Fruit fly (Drosophila melanogaster) whole organism, embryonic: ENCODE data around the gene Patj.

Source experiments
- Antp ChIP-seq: fragments of 200-800 bp; sonication (Bioruptor generic); optimal IDR thresholded peaks from 3 replicates; lab custom pipeline; 2016; ENCODE audit warnings: missing biosample characterization, missing genetic modification characterization
- Atf-2 ChIP-seq: fragments of 200-800 bp; sonication (Bioruptor generic); optimal IDR thresholded peaks from 2 replicates; lab custom pipeline; 2016; ENCODE audit warnings: missing biosample characterization, missing genetic modification characterization
- B-H2 ChIP-seq: fragments of 200-800 bp; sonication (Bioruptor generic); optimal IDR thresholded peaks from 2 replicates; lab custom pipeline; 2018; ENCODE audit warnings: missing biosample characterization, mild to moderate bottlenecking, missing genetic modification characterization
- CG11085 ChIP-seq: fragments of 200-800 bp; sonication (Bioruptor generic); IDR thresholded peaks from 2 replicates; pipeline ENCODE4 v1.3.6; 2022; ENCODE audit warnings: missing biosample characterization, missing genetic modification characterization
- CG12219 ChIP-seq: fragments of 200-800 bp; sonication (Bioruptor generic); optimal IDR thresholded peaks from 3 replicates; lab custom pipeline; 2018; ENCODE audit warnings: missing biosample characterization, mild to moderate bottlenecking, missing genetic modification characterization
- CG14710 ChIP-seq: fragments of 200-800 bp; sonication (Bioruptor generic); optimal IDR thresholded peaks from 3 replicates; lab custom pipeline; 2019; ENCODE audit warnings: missing biosample characterization, mild to moderate bottlenecking, missing genetic modification characterization, moderate library complexity
- CG15073 ChIP-seq: fragments of 200-800 bp; sonication (Bioruptor generic); optimal IDR thresholded peaks from 2 replicates; lab custom pipeline; 2016; ENCODE audit warnings: missing biosample characterization, missing genetic modification characterization
- CG1603 ChIP-seq: fragments of 200-800 bp; sonication (Bioruptor generic); optimal IDR thresholded peaks from 2 replicates; lab custom pipeline; 2019; ENCODE audit warnings: missing biosample characterization, mild to moderate bottlenecking, missing genetic modification characterization, moderate library complexity
- CG16813 ChIP-seq: fragments of 200-800 bp; sonication (Bioruptor generic); IDR thresholded peaks from 3 replicates; pipeline ENCODE4 v1.3.6; 2022; ENCODE audit warnings: missing biosample characterization, missing genetic modification characterization; ENCODE audit not compliant: partially characterized antibody
- CG17359 ChIP-seq: fragments of 200-800 bp; sonication (Bioruptor generic); optimal IDR thresholded peaks from 3 replicates; lab custom pipeline; 2018; ENCODE audit warnings: missing biosample characterization, mild to moderate bottlenecking, missing genetic modification characterization, moderate library complexity
- CG17802 ChIP-seq: fragments of 200-800 bp; sonication (Bioruptor generic); optimal IDR thresholded peaks from 2 replicates; lab custom pipeline; 2018; ENCODE audit warnings: missing biosample characterization, mild to moderate bottlenecking, missing genetic modification characterization, moderate library complexity
- CG18011 ChIP-seq: fragments of 200-800 bp; sonication (Bioruptor generic); optimal IDR thresholded peaks from 2 replicates; lab custom pipeline; 2017; ENCODE audit warnings: missing biosample characterization, missing genetic modification characterization, mild to moderate bottlenecking, moderate library complexity, missing genotype
- CG2120 ChIP-seq: fragments of 200-800 bp; sonication (Bioruptor generic); optimal IDR thresholded peaks from 3 replicates; lab custom pipeline; 2016; ENCODE audit warnings: missing biosample characterization, missing genetic modification characterization
- CG3407 ChIP-seq: fragments of 200-800 bp; sonication (Bioruptor generic); optimal IDR thresholded peaks from 2 replicates; lab custom pipeline; 2018; ENCODE audit warnings: missing biosample characterization, mild to moderate bottlenecking, missing genetic modification characterization
- CG6654 ChIP-seq: fragments of 200-800 bp; sonication (Bioruptor generic); optimal IDR thresholded peaks from 2 replicates; lab custom pipeline; 2017; ENCODE audit warnings: missing biosample characterization, mild to moderate bottlenecking, missing genetic modification characterization
- CG7357 ChIP-seq: fragments of 200-800 bp; sonication (Bioruptor generic); IDR thresholded peaks from 3 replicates; pipeline ENCODE4 v1.3.6; 2022; ENCODE audit warnings: missing biosample characterization, missing genetic modification characterization
- CTCF ChIP-seq: fragments of 200-800 bp; sonication (Bioruptor generic); optimal IDR thresholded peaks from 2 replicates; lab custom pipeline; 2017; ENCODE audit warnings: missing biosample characterization, mild to moderate bottlenecking, missing genetic modification characterization, moderate library complexity
- CoRest ChIP-seq: fragments of 200-800 bp; sonication (Bioruptor generic); optimal IDR thresholded peaks from 3 replicates; lab custom pipeline; 2018; ENCODE audit warnings: missing biosample characterization, mild to moderate bottlenecking, missing genetic modification characterization, moderate library complexity
- CrebB ChIP-seq: fragments of 200-800 bp; sonication (Bioruptor generic); optimal IDR thresholded peaks from 3 replicates; lab custom pipeline; 2018; ENCODE audit warnings: missing biosample characterization, mild to moderate bottlenecking, missing genetic modification characterization
- D19B ChIP-seq: fragments of 200-800 bp; sonication (Bioruptor generic); optimal IDR thresholded peaks from 2 replicates; lab custom pipeline; 2017; ENCODE audit warnings: missing biosample characterization, mild to moderate bottlenecking, missing genetic modification characterization
- Fer2 ChIP-seq: fragments of 200-800 bp; sonication (Bioruptor generic); optimal IDR thresholded peaks from 2 replicates; lab custom pipeline; 2018; ENCODE audit warnings: missing biosample characterization, mild to moderate bottlenecking, missing genetic modification characterization, moderate library complexity
- GATAe ChIP-seq: fragments of 200-800 bp; sonication (Bioruptor generic); conservative IDR thresholded peaks from 2 replicates; pipeline ENCODE4 v1.3.6; 2022; ENCODE audit warnings: missing biosample characterization, missing genetic modification characterization
- HLH4C ChIP-seq: fragments of 200-800 bp; sonication (Bioruptor generic); IDR thresholded peaks from 3 replicates; pipeline ENCODE4 v1.3.6; 2022; ENCODE audit warnings: missing biosample characterization, missing genetic modification characterization; ENCODE audit not compliant: partially characterized antibody
- Kr ChIP-seq: fragments of 200-800 bp; sonication (Bioruptor generic); optimal IDR thresholded peaks from 2 replicates; lab custom pipeline; 2017; ENCODE audit warnings: missing biosample characterization, mild to moderate bottlenecking, missing genetic modification characterization
- Lhr ChIP-seq: fragments of 200-800 bp; sonication (Bioruptor generic); optimal IDR thresholded peaks from 3 replicates; lab custom pipeline; 2017; ENCODE audit warnings: mild to moderate bottlenecking, missing biosample characterization, missing genetic modification reagents, missing genetic modification characterization
- MTF-1 ChIP-seq: fragments of 200-800 bp; sonication (Bioruptor generic); optimal IDR thresholded peaks from 2 replicates; lab custom pipeline; 2018; ENCODE audit warnings: missing biosample characterization, mild to moderate bottlenecking, missing genetic modification characterization, borderline replicate concordance
- NK7.1 ChIP-seq: fragments of 200-800 bp; sonication (Bioruptor generic); optimal IDR thresholded peaks from 3 replicates; lab custom pipeline; 2016; ENCODE audit warnings: missing biosample characterization, missing genetic modification characterization
- Oaz ChIP-seq: fragments of 200-800 bp; sonication (Bioruptor generic); IDR thresholded peaks from 2 replicates; pipeline ENCODE4 v1.3.6; 2022; ENCODE audit warnings: missing biosample characterization, missing genetic modification characterization
- Tbp ChIP-seq: fragments of >200 bp; optimal IDR thresholded peaks from 2 replicates; lab custom pipeline; 2018; ENCODE audit warnings: missing biosample characterization, missing genetic modification characterization
- ap ChIP-seq: fragments of 200-800 bp; sonication (Bioruptor generic); IDR thresholded peaks from 2 replicates; pipeline ENCODE4 v1.3.6; 2022; ENCODE audit warnings: missing biosample characterization, missing genetic modification characterization
- cg ChIP-seq: fragments of 200-800 bp; sonication (Bioruptor generic); optimal IDR thresholded peaks from 3 replicates; lab custom pipeline; 2019; ENCODE audit warnings: missing biosample characterization, mild to moderate bottlenecking, missing genetic modification characterization, moderate library complexity
- ci ChIP-seq: fragments of 200-800 bp; sonication (Bioruptor generic); IDR thresholded peaks from 3 replicates; pipeline ENCODE4 v1.3.6; 2022; ENCODE audit warnings: missing biosample characterization, missing genetic modification characterization
- da ChIP-seq: fragments of 200-800 bp; sonication (Bioruptor generic); optimal IDR thresholded peaks from 2 replicates; lab custom pipeline; 2016; ENCODE audit warnings: missing biosample characterization, missing genetic modification characterization
- dati ChIP-seq: fragments of 200-800 bp; sonication (Bioruptor generic); IDR thresholded peaks from 2 replicates; pipeline ENCODE4 v1.3.6; 2022; ENCODE audit warnings: missing biosample characterization, missing genetic modification characterization
- dmrt11E ChIP-seq: fragments of 200-800 bp; sonication (Bioruptor generic); optimal IDR thresholded peaks from 3 replicates; lab custom pipeline; 2018; ENCODE audit warnings: missing biosample characterization, mild to moderate bottlenecking, missing genetic modification characterization, moderate library complexity
- dmrt99B ChIP-seq: fragments of 200-800 bp; sonication (Bioruptor generic); optimal IDR thresholded peaks from 2 replicates; lab custom pipeline; 2018; ENCODE audit warnings: missing biosample characterization, mild to moderate bottlenecking, missing genetic modification characterization, moderate library complexity
- ems ChIP-seq: fragments of 200-800 bp; sonication (Bioruptor generic); optimal IDR thresholded peaks from 3 replicates; lab custom pipeline; 2016; ENCODE audit warnings: missing biosample characterization, missing genetic modification characterization
- gro ChIP-seq: fragments of 200-800 bp; sonication (Bioruptor generic); optimal IDR thresholded peaks from 2 replicates; lab custom pipeline; 2016; ENCODE audit warnings: missing biosample characterization, missing genetic modification characterization
- gsb ChIP-seq: fragments of 200-800 bp; sonication (Bioruptor generic); IDR thresholded peaks from 2 replicates; pipeline ENCODE4 v1.3.6; 2022; ENCODE audit warnings: missing biosample characterization, missing genetic modification characterization
- ham ChIP-seq: fragments of 200-800 bp; sonication (Bioruptor generic); IDR thresholded peaks from 2 replicates; pipeline ENCODE4 v1.3.6; 2022; ENCODE audit warnings: missing biosample characterization, missing genetic modification characterization
- kah ChIP-seq: fragments of 200-800 bp; sonication (Bioruptor generic); optimal IDR thresholded peaks from 2 replicates; lab custom pipeline; 2018; ENCODE audit warnings: missing biosample characterization, mild to moderate bottlenecking, missing genetic modification characterization
- nerfin-1 ChIP-seq: fragments of 200-800 bp; sonication (Bioruptor generic); optimal IDR thresholded peaks from 3 replicates; lab custom pipeline; 2019; ENCODE audit warnings: missing biosample characterization, mild to moderate bottlenecking, missing genetic modification characterization, moderate library complexity
- onecut ChIP-seq: fragments of 200-800 bp; sonication (Bioruptor generic); IDR thresholded peaks from 2 replicates; pipeline ENCODE4 v1.3.6; 2022; ENCODE audit warnings: missing biosample characterization, missing genetic modification characterization
- peb ChIP-seq: fragments of 200-800 bp; sonication (Bioruptor generic); IDR thresholded peaks from 2 replicates; pipeline ENCODE4 v1.3.6; 2022; ENCODE audit warnings: missing biosample characterization, missing genetic modification characterization
- pzg ChIP-seq: fragments of 200-800 bp; sonication (Bioruptor generic); optimal IDR thresholded peaks from 3 replicates; lab custom pipeline; 2018; ENCODE audit warnings: missing biosample characterization, mild to moderate bottlenecking, missing genetic modification characterization, moderate library complexity
- ro ChIP-seq: fragments of 200-800 bp; sonication (Bioruptor generic); IDR thresholded peaks from 2 replicates; pipeline ENCODE4 v1.3.6; 2022; ENCODE audit warnings: missing biosample characterization, missing genetic modification characterization
- scrt ChIP-seq: fragments of 200-800 bp; sonication (Bioruptor generic); optimal IDR thresholded peaks from 2 replicates; lab custom pipeline; 2018; ENCODE audit warnings: missing biosample characterization, mild to moderate bottlenecking, missing genetic modification characterization, moderate library complexity
- sna ChIP-seq: fragments of 200-800 bp; sonication (Bioruptor generic); IDR thresholded peaks from 2 replicates; pipeline ENCODE4 v1.3.6; 2022; ENCODE audit warnings: missing biosample characterization, missing genetic modification characterization; ENCODE audit not compliant: partially characterized antibody
- unc-4 ChIP-seq: fragments of 200-800 bp; sonication (Bioruptor generic); IDR thresholded peaks from 2 replicates; pipeline ENCODE4 v1.3.6; 2022; ENCODE audit warnings: missing biosample characterization, missing genetic modification characterization; ENCODE audit not compliant: partially characterized antibody
- vvl ChIP-seq: fragments of 200-800 bp; sonication (Bioruptor generic); IDR thresholded peaks from 2 replicates; pipeline ENCODE4 v1.3.6; 2022; ENCODE audit warnings: missing biosample characterization, missing genetic modification characterization
- yki ChIP-seq: fragments of >200 bp; optimal IDR thresholded peaks from 3 replicates; lab custom pipeline; 2018
- zen ChIP-seq: fragments of 200-800 bp; sonication (Bioruptor generic); optimal IDR thresholded peaks from 3 replicates; lab custom pipeline; 2018; ENCODE audit warnings: missing biosample characterization, mild to moderate bottlenecking, missing genetic modification characterization, moderate library complexity

The Patj gene

DNA sequence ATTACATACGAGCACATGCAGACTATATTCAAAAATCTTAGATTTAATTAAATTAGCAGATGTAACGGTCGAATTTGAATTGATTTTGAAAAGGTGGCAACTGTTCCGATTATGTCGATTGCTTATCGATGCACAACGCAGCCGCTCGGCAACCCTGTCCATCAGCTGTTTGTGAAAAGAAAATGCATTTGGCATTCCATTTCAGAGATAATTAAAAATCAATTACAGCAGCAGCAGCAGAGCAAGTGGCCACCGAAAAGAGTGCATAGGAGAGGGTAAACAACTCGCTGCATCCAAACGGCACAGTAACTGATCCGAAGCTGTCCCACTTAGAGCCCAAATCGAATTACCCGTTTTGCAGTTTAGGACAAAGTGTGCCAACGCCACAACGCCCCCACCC lies at the start of gene Patj (continued):
- TF ChIP-seq nerfin-1 (tag; lab: Kevin White, UChicago) (peak; percentile 21), kah (GFP tag; lab: Kevin White, UChicago) (no peak), ems (GFP tag; lab: Kevin White, UChicago) (no peak), cg (GFP tag; lab: Kevin White, UChicago) (no peak), Oaz (GFP tag; lab: Robert Waterston, UW) (no peak), CG6654 (no peak), Kr (GFP tag; lab: Kevin White, UChicago) (no peak), da (GFP tag; lab: Kevin White, UChicago) (no peak), ap (GFP tag; lab: Robert Waterston, UW) (no peak), vvl (peak; percentile 28), yki (lab: Kevin White, UChicago) (no peak), dati (GFP tag; lab: Robert Waterston, UW) (no peak), CoRest (tag; lab: Kevin White, UChicago) (no peak), CG1603 (tag; lab: Kevin White, UChicago) (no peak), HLH4C (GFP tag; lab: Robert Waterston, UW) (peak; percentile 24; the same call in 1 of the 3 replicates), ci (GFP tag; lab: Robert Waterston, UW) (0 out of 3 replicates have a peak, but pooled peaks have one; percentile 32), CG3407 (no peak), CG14710 (tag; lab: Kevin White, UChicago) (peak; percentile 53), CrebB (tag; lab: Kevin White, UChicago) (no peak), CG18011 (no peak), gro (no peak), pzg (peak; percentile 83), dmrt11E (tag; lab: Kevin White, UChicago) (no peak), CG17802 (tag; lab: Kevin White, UChicago) (no peak), Fer2 (no peak), CG17359 (tag; lab: Kevin White, UChicago) (no peak), CG7357 (no peak), onecut (GFP tag; lab: Robert Waterston, UW) (peak; percentile 17; the same call in 1 of the 2 replicates), scrt (no peak), CG2120 (GFP tag; lab: Kevin White, UChicago) (no peak), Atf-2 (GFP tag; lab: Kevin White, UChicago) (no peak), NK7.1 (GFP tag; lab: Kevin White, UChicago) (no peak), Lhr (no peak), B-H2 (no peak), CG11085 (GFP tag; lab: Robert Waterston, UW) (no peak), peb (GFP tag; lab: Robert Waterston, UW) (no peak), CG15073 (GFP tag; lab: Kevin White, UChicago) (no peak), GATAe (GFP tag; lab: Robert Waterston, UW) (no peak), CTCF (peak; percentile 49), ro (GFP tag; lab: Robert Waterston, UW) (no peak), D19B (no peak), CG12219 (GFP tag; lab: Kevin White, UChicago) (no peak), dmrt99B (tag; lab: Kevin White, UChicago) (no peak), unc-4 (GFP tag; lab: Robert Waterston, UW) (peak; percentile 55), ham (GFP tag; lab: Robert Waterston, UW) (no peak), gsb (GFP tag; lab: Robert Waterston, UW) (no peak), MTF-1 (GFP tag; lab: Kevin White, UChicago) (no peak), zen (tag; lab: Kevin White, UChicago) (peak; percentile 98), Antp (no peak), Tbp (GFP tag; lab: Kevin White, UChicago) (no peak), CG16813 (GFP tag; lab: Robert Waterston, UW) (no peak), sna (GFP tag; lab: Robert Waterston, UW) (peak; percentile 50; the same call in 1 of the 2 replicates)
